Worm (Caenorhabditis elegans) whole organism, midembryonic: Measurements from ENCODE around the gene gst-44.

Experiments used
- T22C8.4 ChIP-seq: fragments of 200-800 bp; sonication (Bioruptor generic); IDR thresholded peaks from 2 replicates; pipeline ENCODE4 v1.3.6; 2022; ENCODE audit warnings: missing genetic modification characterization, missing compliant biosample characterization
- cog-1 ChIP-seq: sonication (generic microtip); optimal IDR thresholded peaks from 2 replicates; lab custom pipeline; 2016; ENCODE audit warnings: missing genetic modification characterization, missing compliant biosample characterization
- flt-1 ChIP-seq: fragments of 200-800 bp; sonication (Bioruptor generic); IDR thresholded peaks from 2 replicates; pipeline ENCODE4 v1.3.6; 2022; ENCODE audit warnings: missing genetic modification characterization, missing compliant biosample characterization

DNA sequence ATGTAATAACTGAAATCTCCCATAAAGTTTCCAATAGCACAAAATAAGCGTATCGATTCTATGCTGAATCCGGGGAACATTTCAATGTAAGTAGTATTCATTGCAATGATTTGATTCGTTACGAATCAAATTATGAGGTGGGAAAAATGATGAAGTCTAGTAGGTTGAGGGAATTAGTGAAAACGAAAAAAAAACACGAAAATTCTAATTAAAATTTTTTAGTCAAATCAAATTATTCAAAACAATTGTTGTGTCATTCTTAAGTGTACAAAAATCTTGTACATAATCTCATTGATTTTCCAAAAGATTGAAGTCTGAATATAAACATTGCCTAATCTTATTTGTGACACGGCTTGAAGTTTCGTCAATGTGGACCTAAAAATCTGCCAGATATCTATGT, 33.7 kb downstream of the gst-44 start, which contains the start of gene srw-29:
- TF ChIP-seq T22C8.4 (no peak), flt-1 (GFP tag; lab: Robert Waterston, UW) (no peak), cog-1 (tag; lab: Kevin White, UChicago) (no peak)
